Worm (Caenorhabditis elegans) whole organism, young adult: Measurements from ENCODE around the gene gck-2.

Source experiments
- Y53G8AR.9 ChIP-seq: fragments of 200-800 bp; sonication (Bioruptor generic); conservative IDR thresholded peaks from 2 replicates; pipeline ENCODE4 v1.3.6; 2022; ENCODE audit warnings: missing genetic modification reagents, missing genetic modification characterization, missing compliant biosample characterization
- ama-1 ChIP-seq, 3 experiments: fragments of 150-350 bp in 1 of 3; sonication (generic microtip) in 2 of 3; optimal IDR thresholded peaks; 2 replicates each; lab custom pipeline; 2014 to 2018; ENCODE audit warnings: missing biosample characterization in 2 of 3, missing genetic modification characterization in 2 of 3, missing genetic modification reagents in 2 of 3
- ccch-3 ChIP-seq: fragments of 200-800 bp; sonication (Bioruptor generic); optimal IDR thresholded peaks from 2 replicates; lab custom pipeline; 2018; ENCODE audit warnings: mild to moderate bottlenecking, missing genetic modification characterization, missing compliant biosample characterization
- dpl-1 ChIP-seq: fragments of 150-350 bp; optimal IDR thresholded peaks from 2 replicates; lab custom pipeline; 2014; ENCODE audit warnings: missing biosample characterization, missing genetic modification reagents, missing genetic modification characterization
- hsf-1 ChIP-seq: fragments of 200-800 bp; sonication (Bioruptor generic); IDR thresholded peaks from 2 replicates; pipeline ENCODE4 v1.3.6; 2022; ENCODE audit warnings: missing genetic modification reagents, missing genetic modification characterization, missing compliant biosample characterization
- lin-40 ChIP-seq: sonication (generic microtip); optimal IDR thresholded peaks from 2 replicates; lab custom pipeline; 2016; ENCODE audit warnings: missing genetic modification characterization, mild to moderate bottlenecking, missing compliant biosample characterization, missing genotype, missing genetic modification reagents
- pbrm-1 ChIP-seq: fragments of 200-800 bp; sonication (Bioruptor generic); IDR thresholded peaks from 2 replicates; pipeline ENCODE4 v1.3.6; 2022; ENCODE audit warnings: missing genetic modification reagents, missing genetic modification characterization, missing compliant biosample characterization
- rpc-1 ChIP-seq, 2 experiments: fragments of 150-350 bp in 1 of 2; sonication (generic microtip) in 1 of 2; optimal IDR thresholded peaks; 2 replicates each; lab custom pipeline; 2014 to 2018; ENCODE audit warnings: missing biosample characterization in 1 of 2, missing genetic modification characterization in 1 of 2, missing genetic modification reagents in 1 of 2, missing genotype in 1 of 2
- ztf-3 ChIP-seq: fragments of 200-800 bp; sonication (Bioruptor generic); optimal IDR thresholded peaks from 2 replicates; lab custom pipeline; 2018; ENCODE audit warnings: mild to moderate bottlenecking, missing genetic modification characterization, missing compliant biosample characterization
- ztf-6 ChIP-seq: fragments of 200-800 bp; sonication (Bioruptor generic); IDR thresholded peaks from 2 replicates; pipeline ENCODE4 v1.3.6; 2022; ENCODE audit warnings: missing genetic modification reagents, missing genetic modification characterization, missing compliant biosample characterization

ce11 chrV:6835242-6835641, 42.8 kb upstream of the gck-2 start, which contains the start of the genes T15B7.14 and col-143:
- no peak for TF ChIP-seq hsf-1
- TF ChIP-seq ama-1 (optimal IDR thresholded peaks at IDR 0.05; lab: Kevin White, UChicago): no peak
- no peak for TF ChIP-seq ama-1 (GFP tag; optimal IDR thresholded peaks at IDR 0.05; lab: Kevin White, UChicago)
- TF ChIP-seq dpl-1 (GFP tag; lab: Kevin White, UChicago): no peak
- TF ChIP-seq rpc-1 (optimal IDR thresholded peaks at IDR 0.05; lab: Kevin White, UChicago): no peak
- no peak for TF ChIP-seq rpc-1 (tag; optimal IDR thresholded peaks at IDR 0.05; lab: Kevin White, UChicago)
- TF ChIP-seq ztf-3 (GFP tag; lab: Kevin White, UChicago): no peak
- TF ChIP-seq Y53G8AR.9 (GFP tag; lab: Robert Waterston, UW): no peak
- TF ChIP-seq pbrm-1 (GFP tag; lab: Robert Waterston, UW): no peak
- TF ChIP-seq ccch-3: no peak
- TF ChIP-seq ztf-6: no peak
- no peak for TF ChIP-seq lin-40 (tag; lab: Kevin White, UChicago)
